Worm (Caenorhabditis elegans) whole organism, late embryonic: ENCODE measurements around the gene C29H12.2.

Experiments used
- ama-1 ChIP-seq: fragments of 150-350 bp; optimal IDR thresholded peaks from 2 replicates; lab custom pipeline; 2014
- dve-1 ChIP-seq: sonication (generic microtip); optimal IDR thresholded peaks from 2 replicates; lab custom pipeline; 2017; ENCODE audit warnings: antibody characterized with exemption, mild to moderate bottlenecking, missing genetic modification characterization, missing compliant biosample characterization
- fkh-10 ChIP-seq: fragments of 150-350 bp; optimal IDR thresholded peaks from 2 replicates; lab custom pipeline; 2014; ENCODE audit warnings: missing biosample characterization, missing genetic modification reagents, missing genetic modification characterization
- nfya-1 ChIP-seq: sonication (generic microtip); optimal IDR thresholded peaks from 2 replicates; lab custom pipeline; 2017; ENCODE audit warnings: missing genetic modification characterization, mild to moderate bottlenecking, missing compliant biosample characterization, antibody characterized with exemption, moderate library complexity
- sox-4 ChIP-seq: sonication (generic microtip); optimal IDR thresholded peaks from 2 replicates; lab custom pipeline; 2017; ENCODE audit warnings: mild to moderate bottlenecking, missing genetic modification characterization, inconsistent platforms, missing compliant biosample characterization
- tbx-7 ChIP-seq: sonication (generic microtip); optimal IDR thresholded peaks from 2 replicates; lab custom pipeline; 2016; ENCODE audit warnings: missing genotype, missing genetic modification characterization, missing compliant biosample characterization

DNA sequence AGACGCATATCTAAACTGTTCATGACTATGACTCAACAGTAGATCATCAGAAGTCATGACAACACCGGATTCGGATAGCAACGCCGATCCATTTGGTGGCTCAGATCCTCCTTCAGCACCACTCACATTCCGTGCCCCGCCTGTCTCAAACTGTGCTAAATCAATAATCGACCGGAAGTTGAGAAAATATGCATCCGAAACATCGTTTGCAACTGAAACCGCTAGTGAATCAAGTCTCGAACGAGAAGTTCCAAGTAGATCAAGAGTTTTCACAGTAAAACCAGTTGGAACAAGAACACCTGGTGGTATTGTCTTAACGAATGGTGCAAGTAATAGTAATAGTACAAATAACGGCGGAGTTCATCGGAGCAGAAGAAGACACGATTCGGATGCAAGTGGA is 23.5 kb downstream of the C29H12.2 start:
- TF ChIP-seq nfya-1 (tag; lab: Kevin White, UChicago), result no peak
- no peak for TF ChIP-seq tbx-7
- no peak for TF ChIP-seq sox-4
- no peak for TF ChIP-seq ama-1 (lab: Kevin White, UChicago)
- no peak for TF ChIP-seq fkh-10
- TF ChIP-seq dve-1, result no peak
